Fruit fly (Drosophila melanogaster): ENCODE results near the gene Raf.

Raf gene

dm6 chrX:2297428-2298200, 2.3 kb downstream of the Raf start (continued):
- TF ChIP-seq da (GFP tag; optimal IDR thresholded peaks at IDR 0.05) (peak; percentile 98), MESR4 (GFP tag; optimal IDR thresholded peaks at IDR 0.05) (peak; percentile 78), CG7372 (GFP tag; IDR thresholded peaks at IDR 0.05) (peak; percentile 97), CG2712 (tag; optimal IDR thresholded peaks at IDR 0.05) (peak; percentile 98), CG31365 (tag; optimal IDR thresholded peaks at IDR 0.05) (peak; percentile 92), CG3407 (GFP tag; optimal IDR thresholded peaks at IDR 0.05) (peak; percentile 98), pho (GFP tag; optimal IDR thresholded peaks at IDR 0.05) (peak; percentile 97), eyg (GFP tag; optimal IDR thresholded peaks at IDR 0.05) (peak; percentile 96), CG6765 (GFP tag; optimal IDR thresholded peaks at IDR 0.05) (peak; percentile 95), CG13624 (GFP tag; optimal IDR thresholded peaks at IDR 0.05) (peak; percentile 98), CG12659 (GFP tag; optimal IDR thresholded peaks at IDR 0.05) (peak; percentile 99), CG11093 (GFP tag; IDR thresholded peaks at IDR 0.05) (peak; percentile 98), croc (GFP tag; conservative IDR thresholded peaks at IDR 0.05) (peak; percentile 97), CG11398 (GFP tag; optimal IDR thresholded peaks at IDR 0.05) (peak; percentile 98), stc (GFP tag; IDR thresholded peaks at IDR 0.05) (peak; percentile 98), CG17359 (tag; optimal IDR thresholded peaks at IDR 0.05) (peak; percentile 99), CG10462 (GFP tag; optimal IDR thresholded peaks at IDR 0.05) (peak; percentile 97), CG8924 (tag; optimal IDR thresholded peaks at IDR 0.05) (peak; percentile 99), CG5245 (GFP tag; optimal IDR thresholded peaks at IDR 0.05) (peak; percentile 99), ci (GFP tag; IDR thresholded peaks at IDR 0.05) (peak; percentile 99), CG16779 (GFP tag; IDR thresholded peaks at IDR 0.05) (peak; percentile 95), Nf-YB (GFP tag; optimal IDR thresholded peaks at IDR 0.05) (peak; percentile 87)

DNA sequence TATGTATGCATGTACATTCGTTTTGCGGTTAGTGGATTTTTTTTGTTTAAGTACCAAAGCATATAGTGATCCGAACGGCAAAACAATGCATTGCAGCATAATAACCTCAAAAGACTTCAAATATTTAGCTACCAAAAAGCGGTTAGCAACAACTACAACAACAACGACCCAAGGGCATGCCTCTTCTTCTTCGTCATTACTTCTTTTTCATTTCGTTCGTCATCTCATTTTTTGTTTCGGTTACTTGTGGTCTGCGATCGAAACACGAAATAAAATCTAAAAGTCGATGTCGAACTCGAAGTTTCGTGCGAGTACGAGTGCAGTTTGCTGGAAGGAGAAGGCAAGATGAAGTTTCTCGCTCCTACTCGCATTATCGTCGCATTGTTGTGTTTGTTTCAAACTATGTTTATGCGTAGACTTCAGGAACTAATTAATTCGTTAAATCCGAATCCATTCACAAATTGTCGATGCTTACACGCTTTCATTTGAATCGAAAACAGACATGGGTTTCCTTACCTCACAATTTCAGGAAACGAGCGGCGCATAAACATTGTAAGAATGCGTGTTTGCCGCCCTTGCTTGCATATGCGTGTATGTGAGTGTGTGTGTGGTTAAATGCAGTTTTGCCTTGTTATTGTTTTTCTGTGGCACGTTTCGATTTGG, 3.6 kb downstream of the Raf start:
- peak; percentile 44 for TF ChIP-seq CG12299 (tag; optimal IDR thresholded peaks at IDR 0.05)
- no peak for TF ChIP-seq CG6175 (GFP tag; IDR thresholded peaks at IDR 0.05)
- TF ChIP-seq crp (GFP tag; optimal IDR thresholded peaks at IDR 0.05), result peak in 1 of 2 experiments; percentile 26
- TF ChIP-seq chn (GFP tag; optimal IDR thresholded peaks at IDR 0.05), result peak; percentile 80
- peak; percentile 42 for TF ChIP-seq CG15073 (GFP tag; optimal IDR thresholded peaks at IDR 0.05)
- peak in 1 of 2 experiments; percentile 82 for TF ChIP-seq Eip74EF (GFP tag; optimal IDR thresholded peaks at IDR 0.05)
- TF ChIP-seq ewg (GFP tag; optimal IDR thresholded peaks at IDR 0.05), result peak; percentile 78
- TF ChIP-seq Hmr (GFP tag; optimal IDR thresholded peaks at IDR 0.05), result peak; percentile 27
- TF ChIP-seq z (GFP tag; IDR thresholded peaks at IDR 0.05), result peak; percentile 49; the same call in 1 of the 3 replicates
- peak; percentile 26; the same call in 1 of the 2 replicates for TF ChIP-seq CG11696 (GFP tag; IDR thresholded peaks at IDR 0.05)
- TF ChIP-seq CG7556 (GFP tag; optimal IDR thresholded peaks at IDR 0.05), result peak; percentile 72
- TF ChIP-seq CG11093 (GFP tag; IDR thresholded peaks at IDR 0.05), result peak; percentile 49; the same call in 1 of the 3 replicates
- peak; percentile 63 to 79 for TF ChIP-seq Hr51 (GFP tag; optimal IDR thresholded peaks at IDR 0.05)
- peak; percentile 94 for TF ChIP-seq CG17328 (GFP tag; IDR thresholded peaks at IDR 0.05)
- TF ChIP-seq sim (GFP tag; IDR thresholded peaks at IDR 0.05), result peak; percentile 73
- peak; percentile 74 for TF ChIP-seq run (tag; optimal IDR thresholded peaks at IDR 0.05)
- no peak for TF ChIP-seq insv (GFP tag; optimal IDR thresholded peaks at IDR 0.05)
- TF ChIP-seq Gsc (GFP tag; IDR thresholded peaks at IDR 0.05), result no peak
- TF ChIP-seq ap (GFP tag; IDR thresholded peaks at IDR 0.05), result peak; percentile 77
- TF ChIP-seq Oaz (GFP tag; IDR thresholded peaks at IDR 0.05), result 0 out of 2 replicates have a peak, but pooled peaks have one; percentile 12
- TF ChIP-seq aop (GFP tag; IDR thresholded peaks at IDR 0.05), result 0 out of 2 replicates have a peak, but pooled peaks have one; percentile 50
- no peak for TF ChIP-seq Dfd (GFP tag; optimal IDR thresholded peaks at IDR 0.05)
- TF ChIP-seq CG34376 (GFP tag; optimal IDR thresholded peaks at IDR 0.05), result no peak
- no peak for TF ChIP-seq CG2120 (GFP tag; optimal IDR thresholded peaks at IDR 0.05)
- no peak for TF ChIP-seq pita (GFP tag; optimal IDR thresholded peaks at IDR 0.05)
- peak; percentile 81 for TF ChIP-seq trem (tag; optimal IDR thresholded peaks at IDR 0.05)
- TF ChIP-seq unc-4 (GFP tag; IDR thresholded peaks at IDR 0.05; ENCODE audit: partially characterized antibody), result no peak
